Fruit fly (Drosophila melanogaster) whole organism, embryonic: ENCODE results near the gene Uba5.
A peak's percentile ranks its signal among the peaks of the same experiment; 100 is the strongest.

ENCODE experiments used
- ATbp ChIP-seq: fragments of 200-800 bp; sonication (Bioruptor generic); optimal IDR thresholded peaks from 2 replicates; lab custom pipeline; 2017; ENCODE audit warnings: missing biosample characterization, mild to moderate bottlenecking, missing genetic modification characterization, missing genetic modification reagents
- Antp ChIP-seq: fragments of 200-800 bp; sonication (Bioruptor generic); optimal IDR thresholded peaks from 3 replicates; lab custom pipeline; 2016; ENCODE audit warnings: missing biosample characterization, missing genetic modification characterization
- C15 ChIP-seq: fragments of 200-800 bp; sonication (Bioruptor generic); IDR thresholded peaks from 3 replicates; pipeline ENCODE4 v1.3.6; 2022; ENCODE audit warnings: missing biosample characterization, missing genetic modification characterization
- CG10431 ChIP-seq: fragments of 200-800 bp; sonication (Bioruptor generic); optimal IDR thresholded peaks from 3 replicates; lab custom pipeline; 2018; ENCODE audit warnings: missing biosample characterization, mild to moderate bottlenecking, missing genetic modification characterization
- CG10565 ChIP-seq: fragments of 200-800 bp; sonication (Bioruptor generic); optimal IDR thresholded peaks from 3 replicates; lab custom pipeline; 2016; ENCODE audit warnings: missing biosample characterization, mild to moderate bottlenecking, missing genetic modification characterization
- CG12744 ChIP-seq: fragments of 200-800 bp; sonication (Bioruptor generic); optimal IDR thresholded peaks from 2 replicates; lab custom pipeline; 2016; ENCODE audit warnings: missing biosample characterization, missing genetic modification characterization
- CG15073 ChIP-seq: fragments of 200-800 bp; sonication (Bioruptor generic); optimal IDR thresholded peaks from 2 replicates; lab custom pipeline; 2016; ENCODE audit warnings: missing biosample characterization, missing genetic modification characterization
- CG15696 ChIP-seq: fragments of 200-800 bp; sonication (Bioruptor generic); optimal IDR thresholded peaks from 2 replicates; lab custom pipeline; 2019; ENCODE audit warnings: missing biosample characterization, mild to moderate bottlenecking, missing genetic modification characterization, moderate library complexity
- CG1602 ChIP-seq: fragments of 200-800 bp; sonication (Bioruptor generic); optimal IDR thresholded peaks from 3 replicates; lab custom pipeline; 2016; ENCODE audit warnings: missing biosample characterization, missing genetic modification characterization
- CG16779 ChIP-seq: fragments of 200-800 bp; sonication (Bioruptor generic); IDR thresholded peaks from 2 replicates; pipeline ENCODE4 v1.3.6; 2022; ENCODE audit warnings: missing biosample characterization, missing genetic modification characterization
- CG17359 ChIP-seq: fragments of 200-800 bp; sonication (Bioruptor generic); optimal IDR thresholded peaks from 3 replicates; lab custom pipeline; 2018; ENCODE audit warnings: missing biosample characterization, mild to moderate bottlenecking, missing genetic modification characterization, moderate library complexity
- CG18011 ChIP-seq: fragments of 200-800 bp; sonication (Bioruptor generic); optimal IDR thresholded peaks from 2 replicates; lab custom pipeline; 2017; ENCODE audit warnings: missing biosample characterization, missing genetic modification characterization, mild to moderate bottlenecking, moderate library complexity, missing genotype
- CG18262 ChIP-seq: fragments of 200-800 bp; optimal IDR thresholded peaks from 3 replicates; lab custom pipeline; 2019; ENCODE audit warnings: missing biosample characterization, mild to moderate bottlenecking, missing genetic modification characterization, moderate library complexity
- CG2116 ChIP-seq: fragments of 200-800 bp; sonication (Bioruptor generic); optimal IDR thresholded peaks from 3 replicates; lab custom pipeline; 2018; ENCODE audit warnings: missing biosample characterization, mild to moderate bottlenecking, missing genetic modification characterization
- CG31224 ChIP-seq: fragments of 200-800 bp; sonication (Bioruptor generic); IDR thresholded peaks from 2 replicates; pipeline ENCODE4 v1.3.6; 2022; ENCODE audit warnings: missing biosample characterization, missing genetic modification characterization
- CG33213 ChIP-seq: fragments of 200-800 bp; sonication (Bioruptor generic); optimal IDR thresholded peaks from 3 replicates; lab custom pipeline; 2016; ENCODE audit warnings: missing biosample characterization, missing genetic modification characterization
- CG42726 ChIP-seq: fragments of 200-800 bp; sonication (Bioruptor generic); IDR thresholded peaks from 2 replicates; pipeline ENCODE4 v1.3.6; 2022; ENCODE audit warnings: missing biosample characterization, missing genetic modification characterization; ENCODE audit not compliant: partially characterized antibody
- CG4617 ChIP-seq: fragments of 200-800 bp; sonication (Bioruptor generic); optimal IDR thresholded peaks from 3 replicates; lab custom pipeline; 2016; ENCODE audit warnings: missing biosample characterization, missing genetic modification characterization, borderline replicate concordance
- CG4730 ChIP-seq: fragments of 200-800 bp; sonication (Bioruptor generic); IDR thresholded peaks from 2 replicates; pipeline ENCODE4 v1.3.6; 2022; ENCODE audit warnings: missing biosample characterization, missing genetic modification characterization
- CG4854 ChIP-seq: fragments of 200-800 bp; sonication (Bioruptor generic); optimal IDR thresholded peaks from 2 replicates; lab custom pipeline; 2016; ENCODE audit warnings: missing biosample characterization, missing genetic modification characterization, inconsistent platforms
- CG8281 ChIP-seq: fragments of 200-800 bp; sonication (Bioruptor generic); optimal IDR thresholded peaks from 2 replicates; lab custom pipeline; 2018; ENCODE audit warnings: missing biosample characterization, mild to moderate bottlenecking, missing genetic modification characterization, moderate library complexity
- CG9727 ChIP-seq: fragments of 200-800 bp; sonication (Bioruptor generic); optimal IDR thresholded peaks from 3 replicates; lab custom pipeline; 2017; ENCODE audit warnings: missing biosample characterization, mild to moderate bottlenecking, missing genetic modification characterization
- Dip3 ChIP-seq: fragments of 200-800 bp; sonication (Bioruptor generic); optimal IDR thresholded peaks from 3 replicates; lab custom pipeline; 2016; ENCODE audit warnings: missing biosample characterization, missing genetic modification characterization
- Drgx ChIP-seq: fragments of 200-800 bp; sonication (Bioruptor generic); IDR thresholded peaks from 2 replicates; pipeline ENCODE4 v1.3.6; 2022; ENCODE audit warnings: missing biosample characterization, missing genetic modification characterization
- E2f2 ChIP-seq: fragments of 200-800 bp; sonication (Bioruptor generic); IDR thresholded peaks from 2 replicates; pipeline ENCODE4 v1.3.6; 2022; ENCODE audit warnings: missing biosample characterization, missing genetic modification characterization
- H2.0 ChIP-seq: fragments of 200-800 bp; sonication (Bioruptor generic); IDR thresholded peaks from 2 replicates; pipeline ENCODE4 v1.3.6; 2022; ENCODE audit warnings: missing biosample characterization, missing genetic modification characterization
- HLH4C ChIP-seq: fragments of 200-800 bp; sonication (Bioruptor generic); IDR thresholded peaks from 3 replicates; pipeline ENCODE4 v1.3.6; 2022; ENCODE audit warnings: missing biosample characterization, missing genetic modification characterization; ENCODE audit not compliant: partially characterized antibody
- Poxn ChIP-seq: fragments of 200-800 bp; sonication (Bioruptor generic); IDR thresholded peaks from 2 replicates; pipeline ENCODE4 v1.3.6; 2022; ENCODE audit warnings: missing biosample characterization, missing genetic modification characterization
- Ptx1 ChIP-seq: fragments of 200-800 bp; sonication (Bioruptor generic); IDR thresholded peaks from 2 replicates; pipeline ENCODE4 v1.3.6; 2022; ENCODE audit warnings: missing biosample characterization, missing genetic modification characterization
- Scr ChIP-seq: fragments of 200-800 bp; sonication (Bioruptor generic); IDR thresholded peaks from 2 replicates; pipeline ENCODE4 v1.3.6; 2022; ENCODE audit warnings: missing biosample characterization, missing genetic modification characterization; ENCODE audit not compliant: partially characterized antibody
- ara ChIP-seq: fragments of 200-800 bp; sonication (Bioruptor generic); IDR thresholded peaks from 2 replicates; pipeline ENCODE4 v1.3.6; 2022; ENCODE audit warnings: missing biosample characterization, missing genetic modification characterization
- bbx ChIP-seq: fragments of 200-800 bp; sonication (Bioruptor generic); IDR thresholded peaks from 2 replicates; pipeline ENCODE4 v1.3.6; 2022; ENCODE audit warnings: missing biosample characterization, missing genetic modification characterization; ENCODE audit not compliant: partially characterized antibody
- bowl ChIP-seq: fragments of 200-800 bp; sonication (Bioruptor generic); IDR thresholded peaks from 2 replicates; pipeline ENCODE4 v1.3.6; 2022; ENCODE audit warnings: missing biosample characterization, missing genetic modification characterization
- ci ChIP-seq: fragments of 200-800 bp; sonication (Bioruptor generic); IDR thresholded peaks from 3 replicates; pipeline ENCODE4 v1.3.6; 2022; ENCODE audit warnings: missing biosample characterization, missing genetic modification characterization
- dpn ChIP-seq, 2 experiments: fragments of 200-800 bp; sonication (Bioruptor generic); optimal IDR thresholded peaks; 3 replicates each; lab custom pipeline; 2016; ENCODE audit warnings: missing biosample characterization in 2 of 2, missing genetic modification characterization in 2 of 2
- fd96Cb ChIP-seq: fragments of 200-800 bp; sonication (Bioruptor generic); optimal IDR thresholded peaks from 2 replicates; lab custom pipeline; 2018; ENCODE audit warnings: missing biosample characterization, mild to moderate bottlenecking, missing genetic modification characterization, moderate library complexity
- fu2 ChIP-seq: fragments of 200-800 bp; sonication (Bioruptor generic); optimal IDR thresholded peaks from 2 replicates; lab custom pipeline; 2016; ENCODE audit warnings: missing biosample characterization, missing genetic modification characterization
- ind ChIP-seq: fragments of 200-800 bp; sonication (Bioruptor generic); optimal IDR thresholded peaks from 3 replicates; lab custom pipeline; 2016; ENCODE audit warnings: missing biosample characterization, missing genetic modification characterization
- lab ChIP-seq: fragments of 200-800 bp; sonication (Bioruptor generic); optimal IDR thresholded peaks from 3 replicates; lab custom pipeline; 2017; ENCODE audit warnings: missing biosample characterization, missing genetic modification characterization, mild to moderate bottlenecking, moderate library complexity, missing genetic modification reagents
- nerfin-1 ChIP-seq: fragments of 200-800 bp; sonication (Bioruptor generic); optimal IDR thresholded peaks from 3 replicates; lab custom pipeline; 2019; ENCODE audit warnings: missing biosample characterization, mild to moderate bottlenecking, missing genetic modification characterization, moderate library complexity
- p53 ChIP-seq: fragments of 200-800 bp; sonication (Bioruptor generic); optimal IDR thresholded peaks from 2 replicates; lab custom pipeline; 2016; ENCODE audit warnings: missing biosample characterization, missing genetic modification characterization
- pan ChIP-seq, 4 experiments: fragments of >200 bp in 3 of 4; fragments of 200-800 bp in 1 of 4; sonication (Bioruptor generic) in 1 of 4; optimal IDR thresholded peaks in 3 of 4; IDR thresholded peaks in 1 of 4; 2 replicates each; pipeline versions ENCODE4 v1.3.6 to Lab custom; 2017 to 2022; ENCODE audit warnings: missing biosample characterization in 2 of 4, missing genetic modification characterization in 2 of 4, mixed read lengths in 1 of 4
- pnt ChIP-seq: fragments of 200-800 bp; sonication (Bioruptor generic); optimal IDR thresholded peaks from 3 replicates; lab custom pipeline; 2016; ENCODE audit warnings: missing biosample characterization, missing genetic modification characterization
- ranshi ChIP-seq: fragments of 200-800 bp; sonication (Bioruptor generic); IDR thresholded peaks from 2 replicates; pipeline ENCODE4 v1.3.6; 2022; ENCODE audit warnings: missing biosample characterization, missing genetic modification characterization
- sd ChIP-seq: fragments of 200-800 bp; sonication (Bioruptor generic); optimal IDR thresholded peaks from 3 replicates; lab custom pipeline; 2018; ENCODE audit warnings: missing biosample characterization, mild to moderate bottlenecking, missing genetic modification characterization, moderate library complexity
- sens ChIP-seq: fragments of 200-800 bp; sonication (Bioruptor generic); peaks from one replicate; lab custom pipeline; 2016; ENCODE audit warnings: missing biosample characterization, missing genetic modification characterization
- shn ChIP-seq: fragments of 200-800 bp; sonication (Bioruptor generic); optimal IDR thresholded peaks from 3 replicates; lab custom pipeline; 2016; ENCODE audit warnings: missing biosample characterization, missing genetic modification characterization
- slbo ChIP-seq: fragments of 200-800 bp; sonication (Bioruptor generic); IDR thresholded peaks from 2 replicates; pipeline ENCODE4 v1.3.6; 2022; ENCODE audit warnings: missing biosample characterization, missing genetic modification characterization
- tup ChIP-seq: fragments of 200-800 bp; sonication (Bioruptor generic); optimal IDR thresholded peaks from 2 replicates; lab custom pipeline; 2016; ENCODE audit warnings: missing biosample characterization, mild to moderate bottlenecking, missing genetic modification characterization, moderate library complexity
- wor ChIP-seq: fragments of 200-800 bp; sonication (Bioruptor generic); IDR thresholded peaks from 2 replicates; pipeline ENCODE4 v1.3.6; 2022; ENCODE audit warnings: missing biosample characterization, missing genetic modification characterization

Uba5 gene

dm6 chrX:11499454-11499853 lies 16.1 kb downstream of the Uba5 start (continued):
- TF ChIP-seq CG42726 (GFP tag; lab: Robert Waterston, UW) (no peak), CG16779 (GFP tag; lab: Robert Waterston, UW) (no peak), bbx (GFP tag; lab: Robert Waterston, UW) (no peak), lab (GFP tag; lab: Kevin White, UChicago) (peak; percentile 25), Dip3 (GFP tag; lab: Kevin White, UChicago) (peak; percentile 14), CG33213 (peak; percentile 2), Ptx1 (GFP tag; lab: Robert Waterston, UW) (peak; percentile 40; the same call in 1 of the 2 replicates), bowl (no peak), p53 (GFP tag; lab: Kevin White, UChicago) (no peak), CG18011 (GFP tag; lab: Kevin White, UChicago) (no peak), ind (GFP tag; lab: Kevin White, UChicago) (peak; percentile 53), slbo (GFP tag; lab: Robert Waterston, UW) (peak; percentile 61), nerfin-1 (no peak), Antp (GFP tag; lab: Kevin White, UChicago) (peak; percentile 59), H2.0 (GFP tag; lab: Robert Waterston, UW) (no peak; the same call in 1 of the 2 replicates), E2f2 (GFP tag; lab: Robert Waterston, UW) (no peak), CG4730 (GFP tag; lab: Robert Waterston, UW) (0 out of 2 replicates have a peak, but pooled peaks have one; percentile 31), Scr (GFP tag; lab: Robert Waterston, UW) (no peak), dpn (GFP tag; optimal IDR thresholded peaks at IDR 0.05; lab: Kevin White, UChicago) (peak; percentile 33 to 57), ci (GFP tag; lab: Robert Waterston, UW) (peak; percentile 80), ara (GFP tag; lab: Robert Waterston, UW) (peak; percentile 56; the same call in 1 of the 2 replicates), CG15073 (no peak), shn (GFP tag; lab: Kevin White, UChicago) (peak; percentile 7), CG2116 (GFP tag; lab: Kevin White, UChicago) (no peak), Poxn (GFP tag; lab: Robert Waterston, UW) (no peak), pnt (GFP tag; lab: Kevin White, UChicago) (peak; percentile 59), ranshi (GFP tag; lab: Robert Waterston, UW) (peak; percentile 55; the same call in 1 of the 2 replicates), CG10431 (GFP tag; lab: Kevin White, UChicago) (no peak), CG10565 (no peak), tup (GFP tag; lab: Kevin White, UChicago) (no peak), CG17359 (tag; lab: Kevin White, UChicago) (peak; percentile 56), CG31224 (GFP tag; lab: Robert Waterston, UW) (peak; percentile 14; the same call in 1 of the 2 replicates), CG4854 (no peak), sd (no peak), CG1602 (GFP tag; lab: Kevin White, UChicago) (peak; percentile 29), CG4617 (GFP tag; lab: Kevin White, UChicago) (peak; percentile 10), sens (GFP tag; lab: Kevin White, UChicago) (peak; percentile 79), CG15696 (tag; lab: Kevin White, UChicago) (no peak), Drgx (GFP tag; lab: Robert Waterston, UW) (peak; percentile 57), CG18262 (peak; percentile 46), pan (optimal IDR thresholded peaks at IDR 0.05; lab: Kevin White, UChicago) (no peak), pan (GFP tag; optimal IDR thresholded peaks at IDR 0.05 in 1 of 2, IDR thresholded peaks at IDR 0.05 in 1 of 2) (peak in 1 of 2 experiments; percentile 53), wor (0 out of 2 replicates have a peak, but pooled peaks have one; percentile 27), C15 (GFP tag; lab: Robert Waterston, UW) (no peak), ATbp (peak; percentile 73), fu2 (GFP tag; lab: Kevin White, UChicago) (no peak), CG12744 (GFP tag; lab: Kevin White, UChicago) (no peak), HLH4C (no peak), CG8281 (tag; lab: Kevin White, UChicago) (no peak), CG9727 (no peak), fd96Cb (peak; percentile 52)
